Fruit fly (Drosophila melanogaster) whole organism: ENCODE results near the gene CG43072.

Experiments
- CG8478 ChIP-seq: fragments of >200 bp; optimal IDR thresholded peaks from 2 replicates; lab custom pipeline; 2018; ENCODE audit warnings: inconsistent platforms
- EcR ChIP-seq, 2 experiments: fragments of >200 bp; optimal IDR thresholded peaks; 2 replicates each; lab custom pipeline; 2017; ENCODE audit warnings: missing biosample characterization in 2 of 2, missing genetic modification characterization in 2 of 2, missing genetic modification reagents in 2 of 2
- pan ChIP-seq: fragments of >200 bp; optimal IDR thresholded peaks from 2 replicates; lab custom pipeline; 2017
- psq ChIP-seq: fragments of >200 bp; optimal IDR thresholded peaks from 2 replicates; lab custom pipeline; 2017
- usp ChIP-seq: fragments of >200 bp; optimal IDR thresholded peaks from 2 replicates; lab custom pipeline; 2017; ENCODE audit warnings: missing biosample characterization, missing genetic modification characterization, mixed read lengths

DNA sequence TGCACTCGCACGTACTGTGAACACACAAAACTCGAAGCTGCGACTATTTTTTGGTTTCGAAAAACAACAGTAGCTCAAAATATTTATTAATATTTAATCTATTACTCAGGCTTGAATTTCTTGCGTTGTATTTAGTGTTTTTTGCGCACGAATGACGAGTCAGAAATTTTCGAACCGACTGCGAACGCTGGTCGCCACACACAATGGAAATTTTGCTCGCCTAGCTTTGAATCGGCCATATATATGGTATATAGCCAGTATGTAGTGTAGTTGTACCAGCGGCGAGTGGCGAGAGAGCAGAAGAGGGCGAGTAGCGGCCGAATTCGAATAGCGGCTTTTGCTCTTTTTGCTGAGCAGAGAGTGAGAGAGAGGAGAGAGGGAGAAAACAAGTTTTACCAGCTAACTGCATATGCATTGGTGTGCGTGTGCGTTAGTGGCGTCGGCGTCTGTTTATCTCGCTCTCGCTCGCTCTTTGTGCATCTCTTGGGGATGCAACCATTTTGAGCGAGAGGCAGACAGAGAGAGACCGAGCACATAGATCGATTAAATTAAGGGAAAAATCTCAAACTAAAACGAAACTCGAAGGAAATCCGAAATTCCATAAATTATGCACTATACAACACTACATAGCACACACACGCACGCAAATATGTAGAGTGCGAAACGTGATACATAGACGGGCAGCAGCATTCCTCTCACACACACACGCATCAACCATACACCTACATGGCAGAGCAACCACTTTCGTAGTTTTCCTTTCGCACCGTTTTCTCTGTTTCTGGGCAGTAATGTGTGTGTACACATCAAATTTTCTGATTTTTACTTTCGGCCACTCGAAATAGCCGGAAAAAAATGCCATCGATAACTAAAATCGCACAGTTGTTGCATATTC is 39.4 kb upstream of the CG43072 start:
- TF ChIP-seq CG8478 (no peak), usp (no peak), pan (lab: Kevin White, UChicago) (no peak), psq (no peak), EcR (GFP tag; optimal IDR thresholded peaks at IDR 0.05; lab: Kevin White, UChicago) (no peak)
